Fruit fly (Drosophila melanogaster) whole organism, adult: Measurements from ENCODE around the gene NdufA3.

Experiments
- CG14711 ChIP-seq: fragments of 200-800 bp; sonication (Bioruptor generic); optimal IDR thresholded peaks from 2 replicates; lab custom pipeline; 2018; ENCODE audit warnings: missing biosample characterization, mild to moderate bottlenecking, missing genetic modification characterization, moderate library complexity
- CG33017 ChIP-seq: fragments of 200-800 bp; sonication (Bioruptor generic); optimal IDR thresholded peaks from 2 replicates; lab custom pipeline; 2018; ENCODE audit warnings: missing biosample characterization, mild to moderate bottlenecking, missing genetic modification characterization, moderate library complexity
- CG5204 ChIP-seq: fragments of 200-800 bp; sonication (Bioruptor generic); optimal IDR thresholded peaks from 2 replicates; lab custom pipeline; 2016; ENCODE audit warnings: missing biosample characterization, missing genetic modification characterization
- CG7045 ChIP-seq: fragments of 200-800 bp; sonication (Bioruptor generic); optimal IDR thresholded peaks from 2 replicates; lab custom pipeline; 2017; ENCODE audit warnings: missing biosample characterization, mild to moderate bottlenecking, missing genetic modification characterization
- CG7101 ChIP-seq: fragments of 200-800 bp; sonication (Bioruptor generic); optimal IDR thresholded peaks from 2 replicates; lab custom pipeline; 2018; ENCODE audit warnings: missing biosample characterization, mild to moderate bottlenecking, missing genetic modification characterization, moderate library complexity
- Crg-1 ChIP-seq: fragments of 200-800 bp; sonication (Bioruptor generic); optimal IDR thresholded peaks from 2 replicates; lab custom pipeline; 2016; ENCODE audit warnings: missing biosample characterization, missing genetic modification characterization
- kay ChIP-seq: fragments of 200-800 bp; sonication (Bioruptor generic); peaks from one replicate; lab custom pipeline; 2016; ENCODE audit warnings: missing biosample characterization, missing genetic modification characterization, borderline replicate concordance
- ovo ChIP-seq: fragments of 200-800 bp; sonication (Bioruptor generic); optimal IDR thresholded peaks from 2 replicates; lab custom pipeline; 2016; ENCODE audit warnings: missing biosample characterization, missing genetic modification characterization

dm6 chrX:9164510-9165506 is 5.0 kb upstream of the NdufA3 start:
- TF ChIP-seq CG14711 (no peak), CG33017 (no peak), Crg-1 (no peak), CG7101 (tag; lab: Kevin White, UChicago) (no peak), CG7045 (GFP tag; lab: Kevin White, UChicago) (no peak), kay (GFP tag; lab: Kevin White, UChicago) (no peak), ovo (GFP tag; lab: Kevin White, UChicago) (no peak), CG5204 (no peak)
